Worm (Caenorhabditis elegans) whole organism, young adult: Measurements from ENCODE around the gene hex-3.

Experiments used
- B0019.2 ChIP-seq: fragments of 200-800 bp; sonication (Bioruptor generic); conservative IDR thresholded peaks from 2 replicates; pipeline ENCODE4 v1.3.6; 2022; ENCODE audit warnings: missing genetic modification reagents, missing genetic modification characterization, missing compliant biosample characterization
- B0261.1 ChIP-seq: sonication (generic microtip); optimal IDR thresholded peaks from 2 replicates; lab custom pipeline; 2016; ENCODE audit warnings: mild to moderate bottlenecking, missing genetic modification characterization, moderate library complexity, missing compliant biosample characterization
- F23B12.7 ChIP-seq: sonication (generic microtip); optimal IDR thresholded peaks from 2 replicates; lab custom pipeline; 2017; ENCODE audit warnings: missing genetic modification characterization, mild to moderate bottlenecking, missing compliant biosample characterization, antibody characterized with exemption, moderate library complexity; ENCODE audit not compliant: insufficient read depth
- F52B5.7 ChIP-seq: sonication (generic microtip); optimal IDR thresholded peaks from 2 replicates; lab custom pipeline; 2016; ENCODE audit warnings: mild to moderate bottlenecking, missing genetic modification characterization, missing compliant biosample characterization
- F55B11.4 ChIP-seq: sonication (generic microtip); optimal IDR thresholded peaks from 2 replicates; lab custom pipeline; 2016; ENCODE audit warnings: missing compliant biosample characterization, missing genetic modification characterization, borderline replicate concordance; ENCODE audit not compliant: insufficient read depth
- F57A8.1 ChIP-seq: fragments of 200-800 bp; sonication (Bioruptor generic); optimal IDR thresholded peaks from 2 replicates; lab custom pipeline; 2018; ENCODE audit warnings: mild to moderate bottlenecking, missing genetic modification characterization, moderate library complexity, missing compliant biosample characterization
- F57C9.4 ChIP-seq: sonication (generic microtip); optimal IDR thresholded peaks from 2 replicates; lab custom pipeline; 2017; ENCODE audit warnings: mild to moderate bottlenecking, missing genetic modification characterization, missing compliant biosample characterization
- K12H6.12 ChIP-seq: fragments of 200-800 bp; sonication (Bioruptor generic); optimal IDR thresholded peaks from 2 replicates; lab custom pipeline; 2018; ENCODE audit warnings: mild to moderate bottlenecking, missing genetic modification characterization, missing compliant biosample characterization
- T26A5.8 ChIP-seq: sonication (generic microtip); optimal IDR thresholded peaks from 2 replicates; lab custom pipeline; 2016; ENCODE audit warnings: missing genetic modification characterization, missing compliant biosample characterization
- Y67H2A.10 ChIP-seq: fragments of 200-800 bp; sonication (Bioruptor generic); conservative IDR thresholded peaks from 2 replicates; pipeline ENCODE4 v1.3.6; 2022; ENCODE audit warnings: missing genetic modification reagents, missing genetic modification characterization, missing compliant biosample characterization
- Y95B8A.8 ChIP-seq: fragments of 200-800 bp; sonication (Bioruptor generic); IDR thresholded peaks from 2 replicates; pipeline ENCODE4 v1.3.6; 2022; ENCODE audit warnings: missing genetic modification reagents, missing genetic modification characterization, missing compliant biosample characterization
- ZK185.1 ChIP-seq: sonication (generic microtip); optimal IDR thresholded peaks from 2 replicates; lab custom pipeline; 2016; ENCODE audit warnings: mild to moderate bottlenecking, missing genetic modification characterization, missing compliant biosample characterization; ENCODE audit not compliant: poor library complexity, severe bottlenecking
- aptf-3 ChIP-seq: fragments of 200-800 bp; sonication (Bioruptor generic); IDR thresholded peaks from 2 replicates; pipeline ENCODE4 v1.3.6; 2022; ENCODE audit warnings: missing genetic modification characterization, missing compliant biosample characterization
- attf-5 ChIP-seq: fragments of 200-800 bp; sonication (Bioruptor generic); optimal IDR thresholded peaks from 2 replicates; lab custom pipeline; 2018; ENCODE audit warnings: mild to moderate bottlenecking, missing genetic modification characterization, missing compliant biosample characterization
- attf-6 ChIP-seq: fragments of 200-800 bp; sonication (Bioruptor generic); IDR thresholded peaks from 2 replicates; pipeline ENCODE4 v1.3.6; 2022; ENCODE audit warnings: missing genetic modification reagents, missing genetic modification characterization, missing compliant biosample characterization
- cebp-1 ChIP-seq, 2 experiments: fragments of 200-800 bp in 1 of 2; sonication (Bioruptor generic) in 1 of 2; sonication (generic microtip) in 1 of 2; IDR thresholded peaks in 1 of 2; optimal IDR thresholded peaks in 1 of 2; 2 replicates each; pipeline versions ENCODE4 v1.3.6 to Lab custom; 2017 to 2022; ENCODE audit warnings: missing compliant biosample characterization in 2 of 2, missing genetic modification characterization in 2 of 2, mild to moderate bottlenecking in 1 of 2, missing genetic modification reagents in 1 of 2, moderate library complexity in 1 of 2
- ceh-27 ChIP-seq: fragments of 200-800 bp; sonication (Bioruptor generic); optimal IDR thresholded peaks from 2 replicates; lab custom pipeline; 2018; ENCODE audit warnings: mild to moderate bottlenecking, missing genetic modification characterization, moderate library complexity, missing compliant biosample characterization
- ceh-91 ChIP-seq: fragments of 200-800 bp; sonication (Bioruptor generic); IDR thresholded peaks from 2 replicates; pipeline ENCODE4 v1.3.6; 2022; ENCODE audit warnings: missing genetic modification reagents, missing genetic modification characterization, missing compliant biosample characterization
- chd-7 ChIP-seq: sonication (generic microtip); optimal IDR thresholded peaks from 2 replicates; lab custom pipeline; 2016; ENCODE audit warnings: mild to moderate bottlenecking, missing genetic modification characterization, moderate library complexity, missing compliant biosample characterization
- ets-4 ChIP-seq: fragments of 200-800 bp; sonication (Bioruptor generic); optimal IDR thresholded peaks from 2 replicates; lab custom pipeline; 2018; ENCODE audit warnings: mild to moderate bottlenecking, missing genetic modification characterization, missing compliant biosample characterization
- gei-17 ChIP-seq: fragments of 200-800 bp; sonication (Bioruptor generic); optimal IDR thresholded peaks from 2 replicates; lab custom pipeline; 2018; ENCODE audit warnings: mild to moderate bottlenecking, missing genetic modification characterization, missing compliant biosample characterization
- hlh-26 ChIP-seq: fragments of 200-800 bp; sonication (Bioruptor generic); conservative IDR thresholded peaks from 2 replicates; pipeline ENCODE4 v1.3.6; 2022; ENCODE audit warnings: missing genetic modification reagents, missing genetic modification characterization, missing compliant biosample characterization
- hrde-1 ChIP-seq: sonication (generic microtip); optimal IDR thresholded peaks from 2 replicates; lab custom pipeline; 2016; ENCODE audit warnings: missing genetic modification characterization, mild to moderate bottlenecking, missing compliant biosample characterization, moderate library complexity, missing genotype, missing genetic modification reagents, borderline replicate concordance
- let-607 ChIP-seq, 2 experiments: fragments of 200-800 bp in 1 of 2; sonication (Bioruptor generic) in 1 of 2; sonication (generic microtip) in 1 of 2; optimal IDR thresholded peaks; 2 replicates each; lab custom pipeline; 2016 to 2018; ENCODE audit warnings: mild to moderate bottlenecking in 2 of 2, missing compliant biosample characterization in 2 of 2, missing genetic modification characterization in 2 of 2, moderate library complexity in 2 of 2, missing genotype in 1 of 2
- lin-35 ChIP-seq, 3 experiments: fragments of 150-350 bp in 2 of 3; sonication (generic microtip) in 1 of 3; optimal IDR thresholded peaks; 2 replicates each; lab custom pipeline; 2014 to 2018; ENCODE audit warnings: missing biosample characterization in 3 of 3, missing genetic modification characterization in 3 of 3, missing genetic modification reagents in 3 of 3
- lsy-27 ChIP-seq: sonication (generic microtip); optimal IDR thresholded peaks from 2 replicates; lab custom pipeline; 2017; ENCODE audit warnings: missing genetic modification characterization, mild to moderate bottlenecking, missing compliant biosample characterization, antibody characterized with exemption, missing genotype, borderline replicate concordance; ENCODE audit not compliant: insufficient read depth
- madf-3 ChIP-seq: fragments of 200-800 bp; sonication (Bioruptor generic); IDR thresholded peaks from 2 replicates; pipeline ENCODE4 v1.3.6; 2022; ENCODE audit warnings: missing genetic modification reagents, missing genetic modification characterization, missing compliant biosample characterization
- madf-6 ChIP-seq: fragments of 200-800 bp; sonication (Bioruptor generic); IDR thresholded peaks from 2 replicates; pipeline ENCODE4 v1.3.6; 2022; ENCODE audit warnings: missing genetic modification reagents, missing genetic modification characterization, missing compliant biosample characterization
- madf-8 ChIP-seq: fragments of 200-800 bp; sonication (Bioruptor generic); conservative IDR thresholded peaks from 2 replicates; pipeline ENCODE4 v1.3.6; 2022; ENCODE audit warnings: missing genetic modification reagents, missing genetic modification characterization, missing compliant biosample characterization
- mcd-1 ChIP-seq: fragments of 200-800 bp; sonication (Bioruptor generic); IDR thresholded peaks from 2 replicates; pipeline ENCODE4 v1.3.6; 2022; ENCODE audit warnings: missing genetic modification reagents, missing genetic modification characterization, missing compliant biosample characterization
- mes-4 ChIP-seq: sonication (generic microtip); optimal IDR thresholded peaks from 2 replicates; lab custom pipeline; 2016; ENCODE audit warnings: missing genotype, missing genetic modification characterization, missing compliant biosample characterization
- mxl-1 ChIP-seq: sonication (generic microtip); optimal IDR thresholded peaks from 2 replicates; lab custom pipeline; 2016; ENCODE audit warnings: missing genetic modification characterization, missing compliant biosample characterization
- nfya-2 ChIP-seq: fragments of 200-800 bp; sonication (Bioruptor generic); IDR thresholded peaks from 2 replicates; pipeline ENCODE4 v1.3.6; 2022; ENCODE audit warnings: missing genetic modification reagents, missing genetic modification characterization, missing compliant biosample characterization
- nfyb-1 ChIP-seq: fragments of 200-800 bp; sonication (Bioruptor generic); IDR thresholded peaks from 2 replicates; pipeline ENCODE4 v1.3.6; 2022; ENCODE audit warnings: missing genetic modification reagents, missing genetic modification characterization, missing compliant biosample characterization
- nhr-27 ChIP-seq: fragments of 200-800 bp; sonication (Bioruptor generic); optimal IDR thresholded peaks from 2 replicates; lab custom pipeline; 2018; ENCODE audit warnings: mild to moderate bottlenecking, missing genetic modification characterization, moderate library complexity, missing compliant biosample characterization
- pha-4 ChIP-seq: fragments of 150-350 bp; sonication (generic microtip); optimal IDR thresholded peaks from 2 replicates; lab custom pipeline; 2014; ENCODE audit warnings: missing biosample characterization, missing genetic modification reagents, missing genetic modification characterization
- rcor-1 ChIP-seq: fragments of 200-800 bp; sonication (Bioruptor generic); IDR thresholded peaks from 2 replicates; pipeline ENCODE4 v1.3.6; 2022; ENCODE audit warnings: missing genetic modification reagents, missing genetic modification characterization, missing compliant biosample characterization
- somi-1 ChIP-seq: fragments of 200-800 bp; sonication (Bioruptor generic); optimal IDR thresholded peaks from 2 replicates; lab custom pipeline; 2018; ENCODE audit warnings: mild to moderate bottlenecking, missing genetic modification characterization, missing compliant biosample characterization
- sptf-2 ChIP-seq: fragments of 200-800 bp; sonication (Bioruptor generic); optimal IDR thresholded peaks from 2 replicates; lab custom pipeline; 2018; ENCODE audit warnings: mild to moderate bottlenecking, missing genetic modification characterization, missing compliant biosample characterization
- unc-130 ChIP-seq: sonication (generic microtip); optimal IDR thresholded peaks from 2 replicates; lab custom pipeline; 2016; ENCODE audit warnings: missing genetic modification reagents, missing genetic modification characterization, missing compliant biosample characterization
- unc-62 ChIP-seq: fragments of 150-350 bp; optimal IDR thresholded peaks from 2 replicates; lab custom pipeline; 2014; ENCODE audit warnings: missing biosample characterization, missing genetic modification reagents, missing genetic modification characterization
- zfh-2 ChIP-seq: fragments of 200-800 bp; sonication (Bioruptor generic); conservative IDR thresholded peaks from 2 replicates; pipeline ENCODE4 v1.3.6; 2022; ENCODE audit warnings: missing genetic modification reagents, missing genetic modification characterization, missing compliant biosample characterization
- zim-3 ChIP-seq: sonication (generic microtip); optimal IDR thresholded peaks from 2 replicates; lab custom pipeline; 2017; ENCODE audit warnings: mild to moderate bottlenecking, missing genetic modification characterization, moderate library complexity, missing compliant biosample characterization
- ztf-18 ChIP-seq: sonication (generic microtip); optimal IDR thresholded peaks from 2 replicates; lab custom pipeline; 2016; ENCODE audit warnings: missing genotype, mild to moderate bottlenecking, missing genetic modification characterization, missing compliant biosample characterization
- ztf-26 ChIP-seq: sonication (generic microtip); optimal IDR thresholded peaks from 2 replicates; lab custom pipeline; 2017; ENCODE audit warnings: missing genetic modification characterization, missing compliant biosample characterization

The hex-3 gene

ce11 chrIII:10816800-10817418, 32.1 kb upstream of the hex-3 start, which contains the start of gene sca-1 (continued):
- TF ChIP-seq ZK185.1 (tag; lab: Kevin White, UChicago) (no peak), mxl-1 (tag; lab: Kevin White, UChicago) (no peak), gei-17 (GFP tag; lab: Kevin White, UChicago) (no peak), attf-6 (GFP tag; lab: Robert Waterston, UW) (no peak), somi-1 (GFP tag; lab: Kevin White, UChicago) (peak; percentile 55), mcd-1 (GFP tag; lab: Robert Waterston, UW) (0 out of 2 replicates have a peak, but pooled peaks have one; percentile 24), lin-35 (GFP tag; optimal IDR thresholded peaks at IDR 0.05; lab: Kevin White, UChicago) (no peak), zfh-2 (GFP tag; lab: Robert Waterston, UW) (peak; percentile 87), F23B12.7 (tag; lab: Kevin White, UChicago) (no peak), B0261.1 (no peak), ceh-27 (GFP tag; lab: Kevin White, UChicago) (no peak)

ce11 chrIII:10818364-10818763, 30.7 kb upstream of the hex-3 start:
- TF ChIP-seq zim-3 (tag; lab: Kevin White, UChicago), result no peak
- no peak for TF ChIP-seq rcor-1 (GFP tag; lab: Robert Waterston, UW)
- no peak for TF ChIP-seq somi-1 (GFP tag; lab: Kevin White, UChicago)
- 0 out of 2 replicates have a peak, but pooled peaks have one; percentile 4 for TF ChIP-seq madf-3 (GFP tag; lab: Robert Waterston, UW)
- no peak for TF ChIP-seq sptf-2 (GFP tag; lab: Kevin White, UChicago)
- no peak for TF ChIP-seq ets-4
- TF ChIP-seq madf-8 (GFP tag; lab: Robert Waterston, UW), result no peak
- TF ChIP-seq madf-6 (GFP tag; lab: Robert Waterston, UW), result peak; percentile 49
- no peak for TF ChIP-seq F52B5.7 (tag; lab: Kevin White, UChicago)
- no peak for TF ChIP-seq mxl-1 (tag; lab: Kevin White, UChicago)
- TF ChIP-seq aptf-3 (GFP tag; lab: Robert Waterston, UW), result no peak
- TF ChIP-seq ceh-91 (GFP tag; lab: Robert Waterston, UW), result no peak
- TF ChIP-seq Y95B8A.8 (GFP tag; lab: Robert Waterston, UW), result 0 out of 2 replicates have a peak, but pooled peaks have one; percentile 34
- peak; percentile 19 for TF ChIP-seq ztf-18 (tag; lab: Kevin White, UChicago)
- TF ChIP-seq F57C9.4 (tag; lab: Kevin White, UChicago), result no peak
- no peak for TF ChIP-seq nfyb-1 (GFP tag; lab: Robert Waterston, UW)
- TF ChIP-seq let-607 (tag; optimal IDR thresholded peaks at IDR 0.05; lab: Kevin White, UChicago), result peak; percentile 64 to 88
- no peak for TF ChIP-seq chd-7 (tag; lab: Kevin White, UChicago)
- peak; percentile 49 for TF ChIP-seq ztf-26 (tag; lab: Kevin White, UChicago)
- TF ChIP-seq K12H6.12 (tag; lab: Kevin White, UChicago), result peak; percentile 15
- peak; percentile 49 for TF ChIP-seq attf-5 (GFP tag; lab: Kevin White, UChicago)
- no peak for TF ChIP-seq hrde-1 (tag; lab: Kevin White, UChicago)
- no peak for TF ChIP-seq cebp-1 (GFP tag; IDR thresholded peaks at IDR 0.05; lab: Robert Waterston, UW)
- TF ChIP-seq cebp-1 (tag; optimal IDR thresholded peaks at IDR 0.05; lab: Kevin White, UChicago), result peak; percentile 69
- TF ChIP-seq hlh-26 (GFP tag; lab: Robert Waterston, UW), result no peak
- no peak for TF ChIP-seq F55B11.4 (tag; lab: Kevin White, UChicago)
- no peak for TF ChIP-seq F57A8.1 (GFP tag; lab: Kevin White, UChicago)
- no peak for TF ChIP-seq unc-62
- TF ChIP-seq T26A5.8 (tag; lab: Kevin White, UChicago), result no peak
- TF ChIP-seq Y67H2A.10, result no peak
- TF ChIP-seq pha-4 (tag; lab: Kevin White, UChicago), result no peak
- no peak for TF ChIP-seq B0019.2 (GFP tag; lab: Robert Waterston, UW)
- TF ChIP-seq unc-130 (GFP tag; lab: Kevin White, UChicago), result no peak
- no peak for TF ChIP-seq mes-4 (tag; lab: Kevin White, UChicago)
- no peak for TF ChIP-seq nfya-2 (GFP tag; lab: Robert Waterston, UW)
- no peak for TF ChIP-seq lsy-27 (tag; lab: Kevin White, UChicago)
- no peak for TF ChIP-seq nhr-27 (tag; lab: Kevin White, UChicago)
